Fruit fly (Drosophila melanogaster) whole organism, embryonic: Measurements from ENCODE around the gene CG10874.

Experiments used
- BtbVII ChIP-seq: fragments of 200-800 bp; sonication (Bioruptor generic); optimal IDR thresholded peaks from 3 replicates; lab custom pipeline; 2017; ENCODE audit warnings: missing biosample characterization, mild to moderate bottlenecking, missing genetic modification characterization
- CG10209 ChIP-seq: fragments of 200-800 bp; sonication (Bioruptor generic); optimal IDR thresholded peaks from 3 replicates; lab custom pipeline; 2017; ENCODE audit warnings: missing biosample characterization, mild to moderate bottlenecking, missing genetic modification characterization, missing genetic modification reagents
- CG1024 ChIP-seq: fragments of 200-800 bp; sonication (Bioruptor generic); IDR thresholded peaks from 2 replicates; pipeline ENCODE4 v1.3.6; 2022; ENCODE audit warnings: missing biosample characterization, missing genetic modification characterization
- CG10274 ChIP-seq: fragments of 200-800 bp; sonication (Bioruptor generic); optimal IDR thresholded peaks from 3 replicates; lab custom pipeline; 2017; ENCODE audit warnings: missing biosample characterization, mild to moderate bottlenecking, missing genetic modification characterization
- CG12744 ChIP-seq: fragments of 200-800 bp; sonication (Bioruptor generic); optimal IDR thresholded peaks from 2 replicates; lab custom pipeline; 2016; ENCODE audit warnings: missing biosample characterization, missing genetic modification characterization
- CG12769 ChIP-seq: fragments of 200-800 bp; sonication (Bioruptor generic); optimal IDR thresholded peaks from 2 replicates; lab custom pipeline; 2019; ENCODE audit warnings: missing biosample characterization, mild to moderate bottlenecking, missing genetic modification characterization, moderate library complexity
- CG12942 ChIP-seq: fragments of 200-800 bp; sonication (Bioruptor generic); optimal IDR thresholded peaks from 3 replicates; lab custom pipeline; 2016; ENCODE audit warnings: missing biosample characterization, missing genetic modification characterization
- CG13296 ChIP-seq: fragments of 200-800 bp; sonication (Bioruptor generic); optimal IDR thresholded peaks from 3 replicates; lab custom pipeline; 2018; ENCODE audit warnings: missing biosample characterization, mild to moderate bottlenecking, missing genetic modification characterization
- CG15011 ChIP-seq: fragments of 200-800 bp; sonication (Bioruptor generic); optimal IDR thresholded peaks from 3 replicates; lab custom pipeline; 2018; ENCODE audit warnings: missing biosample characterization, mild to moderate bottlenecking, missing genetic modification characterization
- CG16813 ChIP-seq: fragments of 200-800 bp; sonication (Bioruptor generic); IDR thresholded peaks from 3 replicates; pipeline ENCODE4 v1.3.6; 2022; ENCODE audit warnings: missing biosample characterization, missing genetic modification characterization; ENCODE audit not compliant: partially characterized antibody
- CG18011 ChIP-seq: fragments of 200-800 bp; sonication (Bioruptor generic); optimal IDR thresholded peaks from 2 replicates; lab custom pipeline; 2017; ENCODE audit warnings: missing biosample characterization, missing genetic modification characterization, mild to moderate bottlenecking, moderate library complexity, missing genotype
- CG2678 ChIP-seq: fragments of 200-800 bp; sonication (Bioruptor generic); optimal IDR thresholded peaks from 3 replicates; lab custom pipeline; 2019; ENCODE audit warnings: missing biosample characterization, mild to moderate bottlenecking, missing genetic modification characterization, moderate library complexity
- CG31388 ChIP-seq: fragments of 200-800 bp; sonication (Bioruptor generic); optimal IDR thresholded peaks from 2 replicates; lab custom pipeline; 2016; ENCODE audit warnings: missing biosample characterization, missing genetic modification characterization
- CG31441 ChIP-seq: fragments of 200-800 bp; sonication (Bioruptor generic); IDR thresholded peaks from 2 replicates; pipeline ENCODE4 v1.3.6; 2022; ENCODE audit warnings: missing biosample characterization, missing genetic modification characterization
- CG5180 ChIP-seq: fragments of 200-800 bp; sonication (Bioruptor generic); optimal IDR thresholded peaks from 3 replicates; lab custom pipeline; 2017; ENCODE audit warnings: missing biosample characterization, missing genetic modification characterization, mild to moderate bottlenecking, moderate library complexity, missing genetic modification reagents
- CG8924 ChIP-seq: fragments of 200-800 bp; optimal IDR thresholded peaks from 3 replicates; lab custom pipeline; 2019; ENCODE audit warnings: missing biosample characterization, mild to moderate bottlenecking, missing genetic modification characterization, moderate library complexity
- CG9215 ChIP-seq: fragments of 200-800 bp; sonication (Bioruptor generic); IDR thresholded peaks from 2 replicates; pipeline ENCODE4 v1.3.6; 2022; ENCODE audit warnings: missing biosample characterization, missing genetic modification characterization
- CG9727 ChIP-seq: fragments of 200-800 bp; sonication (Bioruptor generic); optimal IDR thresholded peaks from 3 replicates; lab custom pipeline; 2017; ENCODE audit warnings: missing biosample characterization, mild to moderate bottlenecking, missing genetic modification characterization
- Drgx ChIP-seq: fragments of 200-800 bp; sonication (Bioruptor generic); IDR thresholded peaks from 2 replicates; pipeline ENCODE4 v1.3.6; 2022; ENCODE audit warnings: missing biosample characterization, missing genetic modification characterization
- Fer2 ChIP-seq: fragments of 200-800 bp; sonication (Bioruptor generic); optimal IDR thresholded peaks from 2 replicates; lab custom pipeline; 2018; ENCODE audit warnings: missing biosample characterization, mild to moderate bottlenecking, missing genetic modification characterization, moderate library complexity
- HLH3B ChIP-seq: fragments of 200-800 bp; sonication (Bioruptor generic); IDR thresholded peaks from 2 replicates; pipeline ENCODE4 v1.3.6; 2022; ENCODE audit warnings: missing biosample characterization, missing genetic modification characterization
- MBD-R2 ChIP-seq: fragments of 200-800 bp; sonication (Bioruptor generic); IDR thresholded peaks from 2 replicates; pipeline ENCODE4 v1.3.6; 2022; ENCODE audit warnings: missing biosample characterization, missing genetic modification characterization
- MTF-1 ChIP-seq: fragments of 200-800 bp; sonication (Bioruptor generic); optimal IDR thresholded peaks from 2 replicates; lab custom pipeline; 2018; ENCODE audit warnings: missing biosample characterization, mild to moderate bottlenecking, missing genetic modification characterization, borderline replicate concordance
- Mad ChIP-seq: fragments of 200-800 bp; sonication (Bioruptor generic); optimal IDR thresholded peaks from 2 replicates; lab custom pipeline; 2016; ENCODE audit warnings: missing biosample characterization, missing genetic modification characterization
- NC2α ChIP-seq: fragments of 200-800 bp; sonication (Bioruptor generic); optimal IDR thresholded peaks from 2 replicates; lab custom pipeline; 2016; ENCODE audit warnings: missing biosample characterization, missing genetic modification characterization
- NfI ChIP-seq: fragments of 200-800 bp; sonication (Bioruptor generic); optimal IDR thresholded peaks from 3 replicates; lab custom pipeline; 2018; ENCODE audit warnings: missing biosample characterization, mild to moderate bottlenecking, missing genetic modification characterization, moderate library complexity
- Oaz ChIP-seq: fragments of 200-800 bp; sonication (Bioruptor generic); IDR thresholded peaks from 2 replicates; pipeline ENCODE4 v1.3.6; 2022; ENCODE audit warnings: missing biosample characterization, missing genetic modification characterization
- Poxn ChIP-seq: fragments of 200-800 bp; sonication (Bioruptor generic); IDR thresholded peaks from 2 replicates; pipeline ENCODE4 v1.3.6; 2022; ENCODE audit warnings: missing biosample characterization, missing genetic modification characterization
- Rfx ChIP-seq: fragments of 200-800 bp; sonication (Bioruptor generic); IDR thresholded peaks from 2 replicates; pipeline ENCODE4 v1.3.6; 2022; ENCODE audit warnings: missing biosample characterization, missing genetic modification characterization
- Sox102F ChIP-seq: fragments of 200-800 bp; sonication (Bioruptor generic); optimal IDR thresholded peaks from 2 replicates; lab custom pipeline; 2018; ENCODE audit warnings: missing biosample characterization, mild to moderate bottlenecking, missing genetic modification characterization, moderate library complexity
- Vsx1 ChIP-seq: fragments of 200-800 bp; sonication (Bioruptor generic); optimal IDR thresholded peaks from 2 replicates; lab custom pipeline; 2017; ENCODE audit warnings: missing biosample characterization, mild to moderate bottlenecking, missing genetic modification characterization, missing genetic modification reagents
- al ChIP-seq: fragments of 200-800 bp; sonication (Bioruptor generic); IDR thresholded peaks from 2 replicates; pipeline ENCODE4 v1.3.6; 2022; ENCODE audit warnings: missing biosample characterization, missing genetic modification characterization
- bab2 ChIP-seq: fragments of 200-800 bp; sonication (Bioruptor generic); optimal IDR thresholded peaks from 2 replicates; lab custom pipeline; 2016; ENCODE audit warnings: missing biosample characterization, missing genetic modification characterization
- caup ChIP-seq: fragments of 200-800 bp; sonication (Bioruptor generic); optimal IDR thresholded peaks from 3 replicates; lab custom pipeline; 2017; ENCODE audit warnings: missing biosample characterization, mild to moderate bottlenecking, missing genetic modification characterization, moderate library complexity; ENCODE audit not compliant: severe bottlenecking
- cg ChIP-seq: fragments of 200-800 bp; sonication (Bioruptor generic); optimal IDR thresholded peaks from 3 replicates; lab custom pipeline; 2019; ENCODE audit warnings: missing biosample characterization, mild to moderate bottlenecking, missing genetic modification characterization, moderate library complexity
- crp ChIP-seq, 2 experiments: fragments of 200-800 bp; sonication (Bioruptor generic); optimal IDR thresholded peaks; 2 replicates in 1 of 2; 3 replicates in 1 of 2; lab custom pipeline; 2017; ENCODE audit warnings: missing biosample characterization in 2 of 2, missing genetic modification characterization in 2 of 2, mild to moderate bottlenecking in 1 of 2, moderate library complexity in 1 of 2
- dati ChIP-seq: fragments of 200-800 bp; sonication (Bioruptor generic); IDR thresholded peaks from 2 replicates; pipeline ENCODE4 v1.3.6; 2022; ENCODE audit warnings: missing biosample characterization, missing genetic modification characterization
- exex ChIP-seq: fragments of 200-800 bp; sonication (Bioruptor generic); optimal IDR thresholded peaks from 4 replicates; lab custom pipeline; 2018; ENCODE audit warnings: missing biosample characterization, mild to moderate bottlenecking, missing genetic modification characterization, moderate library complexity
- gro ChIP-seq: fragments of 200-800 bp; sonication (Bioruptor generic); optimal IDR thresholded peaks from 2 replicates; lab custom pipeline; 2016; ENCODE audit warnings: missing biosample characterization, missing genetic modification characterization
- hbn ChIP-seq: fragments of 200-800 bp; sonication (Bioruptor generic); IDR thresholded peaks from 2 replicates; pipeline ENCODE4 v1.3.6; 2022; ENCODE audit warnings: missing biosample characterization, missing genetic modification characterization; ENCODE audit not compliant: partially characterized antibody
- jing ChIP-seq: fragments of 200-800 bp; sonication (Bioruptor generic); optimal IDR thresholded peaks from 2 replicates; lab custom pipeline; 2018; ENCODE audit warnings: missing biosample characterization, mild to moderate bottlenecking, missing genetic modification characterization
- maf-S ChIP-seq: fragments of 200-800 bp; sonication (Bioruptor generic); optimal IDR thresholded peaks from 2 replicates; lab custom pipeline; 2016; ENCODE audit warnings: missing biosample characterization, missing genetic modification characterization
- mam ChIP-seq: fragments of 200-800 bp; sonication (Bioruptor generic); optimal IDR thresholded peaks from 3 replicates; lab custom pipeline; 2016; ENCODE audit warnings: missing biosample characterization, missing genetic modification characterization
- nmo ChIP-seq: fragments of 200-800 bp; sonication (Bioruptor generic); optimal IDR thresholded peaks from 2 replicates; lab custom pipeline; 2018; ENCODE audit warnings: missing biosample characterization, mild to moderate bottlenecking, missing genetic modification characterization, moderate library complexity
- oc ChIP-seq: fragments of 200-800 bp; sonication (Bioruptor generic); optimal IDR thresholded peaks from 2 replicates; lab custom pipeline; 2018; ENCODE audit warnings: missing biosample characterization, mild to moderate bottlenecking, missing genetic modification characterization, moderate library complexity
- pfk ChIP-seq: fragments of 200-800 bp; sonication (Bioruptor generic); optimal IDR thresholded peaks from 2 replicates; lab custom pipeline; 2018; ENCODE audit warnings: missing biosample characterization, mild to moderate bottlenecking, missing genetic modification characterization, moderate library complexity
- phol ChIP-seq: fragments of 200-800 bp; sonication (Bioruptor generic); optimal IDR thresholded peaks from 3 replicates; lab custom pipeline; 2018; ENCODE audit warnings: missing biosample characterization, mild to moderate bottlenecking, missing genetic modification characterization, moderate library complexity
- pros ChIP-seq: fragments of 200-800 bp; sonication (Bioruptor generic); optimal IDR thresholded peaks from 3 replicates; lab custom pipeline; 2019; ENCODE audit warnings: missing biosample characterization, mild to moderate bottlenecking, missing genetic modification characterization, moderate library complexity
- so ChIP-seq: fragments of 200-800 bp; sonication (Bioruptor generic); IDR thresholded peaks from 3 replicates; pipeline ENCODE4 v1.3.6; 2022; ENCODE audit warnings: missing biosample characterization, missing genetic modification characterization
- tna ChIP-seq: fragments of 200-800 bp; sonication (Bioruptor generic); IDR thresholded peaks from 2 replicates; pipeline ENCODE4 v1.3.6; 2022; ENCODE audit warnings: missing biosample characterization, missing genetic modification characterization; ENCODE audit not compliant: partially characterized antibody
- tx ChIP-seq: fragments of 200-800 bp; sonication (Bioruptor generic); optimal IDR thresholded peaks from 2 replicates; lab custom pipeline; 2016; ENCODE audit warnings: missing biosample characterization, missing genetic modification characterization

The CG10874 gene

DNA sequence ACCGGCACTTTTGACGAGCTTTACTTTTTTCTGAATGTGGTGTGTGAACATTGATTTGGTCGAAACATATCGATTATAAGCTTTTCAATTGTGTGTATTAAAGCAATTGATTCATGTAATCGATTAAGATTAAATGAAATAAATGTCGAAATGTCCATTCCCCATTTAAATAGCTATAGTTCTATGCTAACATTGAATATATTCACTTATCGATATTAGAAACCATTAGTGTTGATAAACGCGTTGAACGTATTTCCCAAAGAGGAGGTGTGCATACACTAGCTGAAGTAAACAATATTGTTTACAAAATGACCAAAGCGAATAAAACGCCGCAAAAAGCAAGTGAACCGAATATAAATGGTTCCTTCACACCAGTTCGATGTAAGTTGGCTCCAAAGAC lies 21.8 kb upstream of the CG10874 start, which contains the start of the genes Uch and CG34174 (continued):
- no peak for TF ChIP-seq cg (GFP tag; lab: Kevin White, UChicago)
- TF ChIP-seq CG15011 = no peak
- TF ChIP-seq oc (tag; lab: Kevin White, UChicago) = no peak
- TF ChIP-seq Rfx = no peak
- no peak for TF ChIP-seq Mad (GFP tag; lab: Kevin White, UChicago)
- peak in 1 of 2 experiments; percentile 39 for TF ChIP-seq crp (GFP tag; optimal IDR thresholded peaks at IDR 0.05; lab: Kevin White, UChicago)
- peak; percentile 12 for TF ChIP-seq CG9727
- TF ChIP-seq al = no peak
- no peak for TF ChIP-seq Fer2
- TF ChIP-seq CG12769 = no peak
- TF ChIP-seq CG31388 (GFP tag; lab: Kevin White, UChicago) = no peak
- TF ChIP-seq hbn (GFP tag; lab: Robert Waterston, UW) = peak; percentile 68
- TF ChIP-seq CG12942 (GFP tag; lab: Kevin White, UChicago) = no peak
- TF ChIP-seq dati (GFP tag; lab: Robert Waterston, UW) = no peak
- TF ChIP-seq Poxn (GFP tag; lab: Robert Waterston, UW) = no peak
- TF ChIP-seq mam (GFP tag; lab: Kevin White, UChicago) = peak; percentile 0
- TF ChIP-seq CG13296 (GFP tag; lab: Kevin White, UChicago) = no peak
- TF ChIP-seq exex = peak; percentile 15
- no peak for TF ChIP-seq CG18011 (GFP tag; lab: Kevin White, UChicago)
- TF ChIP-seq MTF-1 (GFP tag; lab: Kevin White, UChicago) = no peak
- TF ChIP-seq Oaz (GFP tag; lab: Robert Waterston, UW) = no peak
- peak; percentile 15 for TF ChIP-seq BtbVII
- peak; percentile 70 for TF ChIP-seq CG16813
- no peak for TF ChIP-seq CG8924 (tag; lab: Kevin White, UChicago)
- TF ChIP-seq nmo (GFP tag; lab: Kevin White, UChicago) = peak; percentile 71
- TF ChIP-seq pfk (GFP tag; lab: Kevin White, UChicago) = no peak
- TF ChIP-seq CG10274 = no peak
- no peak for TF ChIP-seq so (GFP tag; lab: Robert Waterston, UW)
- TF ChIP-seq Vsx1 = no peak
- no peak for TF ChIP-seq CG9215 (GFP tag; lab: Robert Waterston, UW)
- TF ChIP-seq HLH3B (GFP tag; lab: Robert Waterston, UW) = no peak
- no peak for TF ChIP-seq CG1024 (GFP tag; lab: Robert Waterston, UW)
- TF ChIP-seq jing (GFP tag; lab: Kevin White, UChicago) = no peak
- peak; percentile 86 for TF ChIP-seq MBD-R2 (GFP tag; lab: Robert Waterston, UW)
- peak; percentile 9 for TF ChIP-seq gro (GFP tag; lab: Kevin White, UChicago)
- TF ChIP-seq tna = no peak
- no peak for TF ChIP-seq CG2678 (tag; lab: Kevin White, UChicago)
- peak; percentile 29 for TF ChIP-seq NfI (GFP tag; lab: Kevin White, UChicago)
- TF ChIP-seq CG10209 (GFP tag; lab: Kevin White, UChicago) = no peak
- no peak for TF ChIP-seq Sox102F (GFP tag; lab: Kevin White, UChicago)
- TF ChIP-seq CG12744 (GFP tag; lab: Kevin White, UChicago) = no peak
- no peak for TF ChIP-seq tx
- TF ChIP-seq bab2 (GFP tag; lab: Kevin White, UChicago) = no peak
- TF ChIP-seq pros (GFP tag; lab: Kevin White, UChicago) = no peak
- no peak for TF ChIP-seq NC2α (GFP tag; lab: Kevin White, UChicago)
- TF ChIP-seq Drgx = no peak
- no peak for TF ChIP-seq maf-S
- TF ChIP-seq CG31441 = 0 out of 2 replicates have a peak, but pooled peaks have one; percentile 12
- peak; percentile 1 for TF ChIP-seq caup
- TF ChIP-seq CG5180 (GFP tag; lab: Kevin White, UChicago) = no peak
- peak; percentile 58 for TF ChIP-seq phol (tag; lab: Kevin White, UChicago)
